ENCODE assay signal across 6 worm cellular contexts in the genomic region with DNA sequence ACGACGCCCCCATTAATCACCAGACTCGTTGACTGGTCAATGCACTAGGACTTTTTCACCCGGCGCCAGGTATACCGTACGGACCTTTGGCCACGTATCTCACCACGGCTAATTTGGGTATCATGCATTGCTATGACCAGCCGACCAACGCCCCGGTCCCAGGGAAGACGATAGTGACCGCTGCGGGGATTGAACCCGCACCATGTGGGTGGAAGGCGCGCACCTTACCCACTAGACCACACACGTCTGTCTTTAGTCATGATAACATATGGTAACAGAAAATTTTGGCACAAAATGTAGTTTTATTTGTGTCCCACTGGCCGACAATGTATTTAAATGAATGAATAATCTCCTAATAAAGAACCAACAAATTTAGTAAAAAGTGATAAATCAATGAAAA.
TF ChIP-seq lines count a peak whose summit lies in the region.

No protein-coding gene starts in this region.

TF ChIP-seq in whole organism, L1 larva, 84 proteins besides CTCF, POLR2A, EP300 and RAD21:
- TF ChIP-seq ztf-4 (tag; optimal IDR thresholded peaks at IDR 0.05; lab: Kevin White, UChicago), result no peak
- 0 out of 2 replicates have a peak, but pooled peaks have one; percentile 5 for TF ChIP-seq grh-1 (GFP tag; IDR thresholded peaks at IDR 0.05; lab: Robert Waterston, UW)
- no peak for TF ChIP-seq snpc-4 (tag; optimal IDR thresholded peaks at IDR 0.05; lab: Kevin White, UChicago)
- TF ChIP-seq hlh-4 (tag; optimal IDR thresholded peaks at IDR 0.05; lab: Kevin White, UChicago), result no peak
- TF ChIP-seq nhr-85 (tag; lab: Kevin White, UChicago), result peak; percentile 19
- TF ChIP-seq ama-1 (optimal IDR thresholded peaks at IDR 0.05; lab: Kevin White, UChicago), result no peak
- no peak for TF ChIP-seq rnt-1 (tag; optimal IDR thresholded peaks at IDR 0.05; lab: Kevin White, UChicago)
- peak; percentile 8 for TF ChIP-seq nhr-90 (tag; optimal IDR thresholded peaks at IDR 0.05; lab: Kevin White, UChicago; ENCODE audit: poor library complexity)
- no peak for TF ChIP-seq tbx-2 (tag; optimal IDR thresholded peaks at IDR 0.05; lab: Kevin White, UChicago)
- no peak for TF ChIP-seq nhr-19 (GFP tag; conservative IDR thresholded peaks at IDR 0.05; lab: Robert Waterston, UW)

TF ChIP-seq in whole organism, L4 larva, 104 proteins besides CTCF, POLR2A, EP300 and RAD21:
- TF ChIP-seq tag-97 (GFP tag; IDR thresholded peaks at IDR 0.05; lab: Robert Waterston, UW) (no peak), daf-16 (GFP tag; optimal IDR thresholded peaks at IDR 0.05; lab: Kevin White, UChicago) (no peak), daf-16 (tag; optimal IDR thresholded peaks at IDR 0.05; lab: Kevin White, UChicago) (no peak), arid-1 (GFP tag; conservative IDR thresholded peaks at IDR 0.05; lab: Robert Waterston, UW) (0 out of 2 replicates have a peak, but pooled peaks have one; percentile 42), dmd-6 (GFP tag; IDR thresholded peaks at IDR 0.05; lab: Robert Waterston, UW) (0 out of 2 replicates have a peak, but pooled peaks have one; percentile 10), dve-1 (tag; optimal IDR thresholded peaks at IDR 0.05; lab: Kevin White, UChicago; ENCODE audit: insufficient read depth) (no peak), nhr-10 (tag; optimal IDR thresholded peaks at IDR 0.05; lab: Kevin White, UChicago) (no peak), F44E2.7 (GFP tag; IDR thresholded peaks at IDR 0.05; lab: Robert Waterston, UW) (0 out of 2 replicates have a peak, but pooled peaks have one; percentile 22), hlh-30 (tag; optimal IDR thresholded peaks at IDR 0.05; lab: Kevin White, UChicago; ENCODE audit: insufficient read depth) (no peak), nhr-77 (tag; optimal IDR thresholded peaks at IDR 0.05; lab: Kevin White, UChicago) (no peak), dmd-8 (GFP tag; IDR thresholded peaks at IDR 0.05; lab: Robert Waterston, UW) (peak; percentile 47; the same call in 1 of the 2 replicates), fkh-10 (GFP tag; optimal IDR thresholded peaks at IDR 0.05; lab: Kevin White, UChicago) (no peak)
TF ChIP-seq in whole organism, L4 larva: peak in this region for 4.

TF ChIP-seq in whole organism, early embryonic, 17 proteins besides CTCF, POLR2A, EP300 and RAD21:
- no peak for TF ChIP-seq flt-1 (GFP tag; IDR thresholded peaks at IDR 0.05; lab: Robert Waterston, UW)
- no peak for TF ChIP-seq scrt-1 (GFP tag; IDR thresholded peaks at IDR 0.05; lab: Robert Waterston, UW)
- TF ChIP-seq pes-1 (GFP tag; IDR thresholded peaks at IDR 0.05; lab: Robert Waterston, UW), result no peak
- TF ChIP-seq hnd-1 (tag; optimal IDR thresholded peaks at IDR 0.05; lab: Kevin White, UChicago), result no peak
- TF ChIP-seq sea-1 (GFP tag; conservative IDR thresholded peaks at IDR 0.05; lab: Robert Waterston, UW), result peak; percentile 42; the same call in 1 of the 2 replicates

TF ChIP-seq in whole organism, midembryonic, 9 proteins besides CTCF, POLR2A, EP300 and RAD21:
- TF ChIP-seq flt-1 (GFP tag; IDR thresholded peaks at IDR 0.05; lab: Robert Waterston, UW) (0 out of 2 replicates have a peak, but pooled peaks have one; percentile 33), ztf-29 (GFP tag; IDR thresholded peaks at IDR 0.05; lab: Robert Waterston, UW) (no peak)

TF ChIP-seq in whole organism, mixed stage, embryonic, 35 proteins besides CTCF, POLR2A, EP300 and RAD21:
- TF ChIP-seq elt-3 (tag; optimal IDR thresholded peaks at IDR 0.05; lab: Kevin White, UChicago) (no peak), nhr-2 (tag; optimal IDR thresholded peaks at IDR 0.05; lab: Kevin White, UChicago) (peak; percentile 17), M03D4.4 (tag; optimal IDR thresholded peaks at IDR 0.05; lab: Kevin White, UChicago) (no peak)

TF ChIP-seq in whole organism, young adult, 124 proteins besides CTCF, POLR2A, EP300 and RAD21:
- TF ChIP-seq nhr-80 (tag; optimal IDR thresholded peaks at IDR 0.05; lab: Kevin White, UChicago) (no peak), aptf-2 (GFP tag; conservative IDR thresholded peaks at IDR 0.05; lab: Robert Waterston, UW) (0 out of 2 replicates have a peak, but pooled peaks have one; percentile 19), hlh-12 (tag; optimal IDR thresholded peaks at IDR 0.05; lab: Kevin White, UChicago) (no peak), ztf-28 (GFP tag; IDR thresholded peaks at IDR 0.05; lab: Robert Waterston, UW) (0 out of 2 replicates have a peak, but pooled peaks have one; percentile 27), nhr-120 (GFP tag; IDR thresholded peaks at IDR 0.05; lab: Robert Waterston, UW) (no peak), sea-2 (GFP tag; IDR thresholded peaks at IDR 0.05; lab: Robert Waterston, UW) (no peak), lin-26 (GFP tag; IDR thresholded peaks at IDR 0.05; lab: Robert Waterston, UW) (peak; percentile 53; the same call in 1 of the 2 replicates), egl-44 (GFP tag; IDR thresholded peaks at IDR 0.05; lab: Robert Waterston, UW) (0 out of 2 replicates have a peak, but pooled peaks have one; percentile 23), hmg-20 (GFP tag; IDR thresholded peaks at IDR 0.05; lab: Robert Waterston, UW) (0 out of 2 replicates have a peak, but pooled peaks have one; percentile 17), F23B12.7 (tag; optimal IDR thresholded peaks at IDR 0.05; lab: Kevin White, UChicago; ENCODE audit: insufficient read depth) (no peak), madf-3 (GFP tag; IDR thresholded peaks at IDR 0.05; lab: Robert Waterston, UW) (no peak), rcor-1 (GFP tag; IDR thresholded peaks at IDR 0.05; lab: Robert Waterston, UW) (0 out of 2 replicates have a peak, but pooled peaks have one; percentile 41), rpc-1 (optimal IDR thresholded peaks at IDR 0.05; lab: Kevin White, UChicago) (peak; percentile 22), rpc-1 (tag; optimal IDR thresholded peaks at IDR 0.05; lab: Kevin White, UChicago) (peak; percentile 55), sptf-2 (GFP tag; optimal IDR thresholded peaks at IDR 0.05; lab: Kevin White, UChicago) (peak; percentile 12), B0261.1 (tag; optimal IDR thresholded peaks at IDR 0.05; lab: Kevin White, UChicago) (peak; percentile 2)
